Worm (Caenorhabditis elegans): ENCODE data around the gene nhr-40.

- TF ChIP-seq daf-16 (GFP tag; optimal IDR thresholded peaks at IDR 0.05) (no peak), daf-16 (tag; optimal IDR thresholded peaks at IDR 0.05) (no peak), jun-1 (tag; optimal IDR thresholded peaks at IDR 0.05) (no peak), F37D6.2 (tag; optimal IDR thresholded peaks at IDR 0.05) (no peak)
Measured at ce11 chrX:2615626-2616025, 21.8 kb downstream of the nhr-40 start, which contains the start of gene T03G6.3.
